Worm (Caenorhabditis elegans) whole organism, L3 larva: Measurements from ENCODE around the gene C34B4.2.
A peak's percentile ranks its signal among the peaks of the same experiment; 100 is the strongest.

Experiments used
- ZK546.5 ChIP-seq: sonication (generic microtip); optimal IDR thresholded peaks from 2 replicates; lab custom pipeline; 2017; ENCODE audit warnings: missing biosample characterization, missing genetic modification characterization
- aly-2 ChIP-seq: fragments of 150-350 bp; optimal IDR thresholded peaks from 2 replicates; lab custom pipeline; 2014; ENCODE audit warnings: missing biosample characterization, missing genetic modification characterization
- ama-1 ChIP-seq: fragments of 150-350 bp; optimal IDR thresholded peaks from 2 replicates; lab custom pipeline; 2018
- ceh-16 ChIP-seq: sonication (generic microtip); optimal IDR thresholded peaks from 2 replicates; lab custom pipeline; 2017; ENCODE audit warnings: missing biosample characterization, missing genetic modification characterization
- ceh-28 ChIP-seq: fragments of 150-350 bp; optimal IDR thresholded peaks from 2 replicates; lab custom pipeline; 2014; ENCODE audit warnings: missing biosample characterization, missing genetic modification reagents, missing genetic modification characterization
- ceh-82 ChIP-seq: fragments of 150-350 bp; optimal IDR thresholded peaks from 2 replicates; lab custom pipeline; 2014; ENCODE audit warnings: missing biosample characterization, missing genetic modification characterization
- ceh-9 ChIP-seq: sonication (generic microtip); optimal IDR thresholded peaks from 2 replicates; lab custom pipeline; 2018; ENCODE audit warnings: missing biosample characterization, missing genetic modification characterization
- daf-12 ChIP-seq: fragments of 150-350 bp; optimal IDR thresholded peaks from 2 replicates; lab custom pipeline; 2014; ENCODE audit warnings: missing biosample characterization, missing genetic modification reagents, missing genetic modification characterization
- egl-27 ChIP-seq: sonication (generic microtip); optimal IDR thresholded peaks from 4 replicates; lab custom pipeline; 2017; ENCODE audit warnings: missing biosample characterization, missing genetic modification reagents, missing genetic modification characterization
- egl-5 ChIP-seq: fragments of 150-350 bp; optimal IDR thresholded peaks from 2 replicates; lab custom pipeline; 2017; ENCODE audit warnings: missing biosample characterization, missing genetic modification reagents, missing genetic modification characterization, inconsistent platforms
- elt-1 ChIP-seq: fragments of 150-350 bp; optimal IDR thresholded peaks from 2 replicates; lab custom pipeline; 2014; ENCODE audit warnings: missing biosample characterization, missing genetic modification characterization
- elt-2 ChIP-seq: sonication (generic microtip); optimal IDR thresholded peaks from 2 replicates; lab custom pipeline; 2016; ENCODE audit warnings: missing genetic modification reagents, mild to moderate bottlenecking, missing genetic modification characterization, missing compliant biosample characterization
- elt-3 ChIP-seq, 3 experiments: fragments of 150-350 bp in 1 of 3; sonication (generic microtip) in 2 of 3; optimal IDR thresholded peaks; 2 replicates in 2 of 3; 4 replicates in 1 of 3; lab custom pipeline; 2014 to 2017; ENCODE audit warnings: missing biosample characterization in 3 of 3, missing genetic modification characterization in 3 of 3
- eor-1 ChIP-seq, 2 experiments: fragments of 150-350 bp; optimal IDR thresholded peaks; 2 replicates each; lab custom pipeline; 2014 to 2018; ENCODE audit warnings: missing biosample characterization in 2 of 2, missing genetic modification characterization in 2 of 2
- fkh-10 ChIP-seq: sonication (generic microtip); optimal IDR thresholded peaks from 2 replicates; lab custom pipeline; 2017; ENCODE audit warnings: missing biosample characterization, missing genetic modification reagents, missing genetic modification characterization
- fkh-2 ChIP-seq: fragments of 150-350 bp; optimal IDR thresholded peaks from 2 replicates; lab custom pipeline; 2014; ENCODE audit warnings: missing biosample characterization, missing genetic modification reagents, missing genetic modification characterization
- fos-1 ChIP-seq: fragments of 150-350 bp; optimal IDR thresholded peaks from 2 replicates; lab custom pipeline; 2014; ENCODE audit warnings: missing biosample characterization, missing genetic modification characterization
- hmg-11 ChIP-seq: sonication (generic microtip); optimal IDR thresholded peaks from 2 replicates; lab custom pipeline; 2016; ENCODE audit warnings: missing genetic modification characterization, missing compliant biosample characterization
- jun-1 ChIP-seq: fragments of 150-350 bp; optimal IDR thresholded peaks from 2 replicates; lab custom pipeline; 2014; ENCODE audit warnings: missing biosample characterization, missing genetic modification reagents, missing genetic modification characterization
- lin-15B ChIP-seq: fragments of 150-350 bp; optimal IDR thresholded peaks from 2 replicates; lab custom pipeline; 2014; ENCODE audit warnings: missing biosample characterization, missing genetic modification characterization
- lin-39 ChIP-seq: fragments of 150-350 bp; optimal IDR thresholded peaks from 2 replicates; lab custom pipeline; 2018; ENCODE audit warnings: missing biosample characterization, missing genetic modification reagents, missing genetic modification characterization
- lsy-12 ChIP-seq: sonication (generic microtip); optimal IDR thresholded peaks from 2 replicates; lab custom pipeline; 2016; ENCODE audit warnings: mild to moderate bottlenecking, missing genetic modification characterization, missing compliant biosample characterization
- nfya-1 ChIP-seq: sonication (generic microtip); optimal IDR thresholded peaks from 2 replicates; lab custom pipeline; 2017; ENCODE audit warnings: missing genetic modification characterization, mild to moderate bottlenecking, missing compliant biosample characterization, antibody characterized with exemption, moderate library complexity; ENCODE audit not compliant: insufficient read depth
- nhr-11 ChIP-seq: fragments of 150-350 bp; optimal IDR thresholded peaks from 2 replicates; lab custom pipeline; 2014; ENCODE audit warnings: missing biosample characterization, missing genetic modification characterization
- nhr-12 ChIP-seq: fragments of 150-350 bp; optimal IDR thresholded peaks from 2 replicates; lab custom pipeline; 2014; ENCODE audit warnings: missing biosample characterization, missing genetic modification characterization
- nhr-23 ChIP-seq: fragments of 150-350 bp; optimal IDR thresholded peaks from 2 replicates; lab custom pipeline; 2014; ENCODE audit warnings: missing biosample characterization, missing genetic modification reagents, missing genetic modification characterization
- nhr-25 ChIP-seq: sonication (generic microtip); optimal IDR thresholded peaks from 2 replicates; lab custom pipeline; 2017; ENCODE audit warnings: missing biosample characterization, missing genetic modification characterization
- nhr-28 ChIP-seq: fragments of 150-350 bp; optimal IDR thresholded peaks from 2 replicates; lab custom pipeline; 2014; ENCODE audit warnings: missing biosample characterization, missing genetic modification characterization
- nhr-43 ChIP-seq: sonication (generic microtip); optimal IDR thresholded peaks from 2 replicates; lab custom pipeline; 2016; ENCODE audit warnings: mild to moderate bottlenecking, missing genetic modification characterization, missing compliant biosample characterization; ENCODE audit not compliant: poor library complexity, severe bottlenecking
- nhr-67 ChIP-seq: fragments of 150-350 bp; optimal IDR thresholded peaks from 2 replicates; lab custom pipeline; 2014; ENCODE audit warnings: missing biosample characterization, missing genetic modification characterization
- nhr-77 ChIP-seq: fragments of 150-350 bp; optimal IDR thresholded peaks from 2 replicates; lab custom pipeline; 2014; ENCODE audit warnings: missing biosample characterization, missing genetic modification characterization
- pha-4 ChIP-seq: fragments of 150-350 bp; optimal IDR thresholded peaks from 2 replicates; lab custom pipeline; 2014; ENCODE audit warnings: missing biosample characterization, missing genetic modification reagents, missing genetic modification characterization
- pqm-1 ChIP-seq: fragments of 150-350 bp; optimal IDR thresholded peaks from 2 replicates; lab custom pipeline; 2017; ENCODE audit warnings: missing biosample characterization, missing genetic modification characterization, inconsistent platforms
- sea-2 ChIP-seq: fragments of 150-350 bp; sonication (generic microtip); optimal IDR thresholded peaks from 4 replicates; lab custom pipeline; 2014; ENCODE audit warnings: missing biosample characterization, missing genetic modification reagents, missing genetic modification characterization
- skn-1 ChIP-seq: fragments of 150-350 bp; optimal IDR thresholded peaks from 2 replicates; lab custom pipeline; 2014; ENCODE audit warnings: missing biosample characterization, missing genetic modification characterization
- snpc-4 ChIP-seq: fragments of 150-350 bp; optimal IDR thresholded peaks from 2 replicates; lab custom pipeline; 2014; ENCODE audit warnings: missing biosample characterization, missing genetic modification characterization
- tbx-2 ChIP-seq: sonication (generic microtip); optimal IDR thresholded peaks from 2 replicates; lab custom pipeline; 2016; ENCODE audit warnings: mild to moderate bottlenecking, missing genetic modification characterization, missing compliant biosample characterization
- unc-39 ChIP-seq: sonication (generic microtip); optimal IDR thresholded peaks from 4 replicates; lab custom pipeline; 2017; ENCODE audit warnings: missing biosample characterization, missing genetic modification characterization
- ztf-11 ChIP-seq: fragments of 150-350 bp; optimal IDR thresholded peaks from 2 replicates; lab custom pipeline; 2014; ENCODE audit warnings: missing biosample characterization, missing genetic modification characterization
- ztf-4 ChIP-seq: fragments of 150-350 bp; optimal IDR thresholded peaks from 2 replicates; lab custom pipeline; 2014; ENCODE audit warnings: missing biosample characterization, missing genetic modification characterization

Gene C34B4.2

DNA sequence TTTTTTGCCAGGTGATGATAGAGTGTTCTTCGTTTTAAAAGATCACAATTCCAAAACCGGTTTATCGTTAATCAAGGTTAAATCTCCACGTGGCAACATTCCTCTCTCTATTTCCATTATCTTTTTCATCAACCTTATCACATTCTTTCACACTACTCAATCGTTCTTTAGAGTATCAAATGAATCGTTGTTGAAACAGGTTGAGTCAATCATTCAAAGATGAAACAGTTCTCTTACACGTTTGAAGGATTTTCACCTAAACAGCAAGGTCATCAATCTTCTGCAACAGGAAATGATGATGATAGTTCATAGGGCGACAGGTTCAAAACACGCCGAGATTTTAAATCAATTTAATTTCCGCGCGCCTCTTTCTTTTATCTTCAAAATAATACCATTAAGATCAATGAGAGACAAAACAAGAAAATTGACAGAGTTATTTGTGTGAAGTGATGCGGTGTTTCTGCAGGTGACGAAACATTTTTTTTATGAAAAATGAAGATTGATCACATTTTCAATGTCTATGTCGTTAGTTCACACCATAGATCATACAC, 1.6 kb upstream of the C34B4.2 start (continued):
- TF ChIP-seq sea-2 (no peak), fkh-2 (tag; lab: Kevin White, UChicago) (no peak), fos-1 (tag; lab: Kevin White, UChicago) (no peak), ceh-9 (tag; lab: Kevin White, UChicago) (no peak), ZK546.5 (tag; lab: Kevin White, UChicago) (no peak), skn-1 (tag; lab: Kevin White, UChicago) (no peak), aly-2 (tag; lab: Kevin White, UChicago) (no peak), nfya-1 (no peak), ceh-82 (tag; lab: Kevin White, UChicago) (no peak), fkh-10 (GFP tag; lab: Kevin White, UChicago) (no peak), tbx-2 (peak; percentile 64), pqm-1 (tag; lab: Kevin White, UChicago) (peak; percentile 64), daf-12 (tag; lab: Kevin White, UChicago) (no peak), nhr-77 (tag; lab: Kevin White, UChicago) (peak; percentile 19), snpc-4 (no peak)

ce11 chrV:13083751-13084672, 1.2 kb downstream of the C34B4.2 start:
- no peak for TF ChIP-seq ceh-28 (tag; lab: Kevin White, UChicago)
- TF ChIP-seq nhr-28 (tag; lab: Kevin White, UChicago), result no peak
- no peak for TF ChIP-seq eor-1 (tag; optimal IDR thresholded peaks at IDR 0.05; lab: Kevin White, UChicago)
- TF ChIP-seq ceh-9 (tag; lab: Kevin White, UChicago), result no peak
- TF ChIP-seq ceh-16 (tag; lab: Kevin White, UChicago), result no peak
- no peak for TF ChIP-seq lin-15B
- no peak for TF ChIP-seq fos-1 (tag; lab: Kevin White, UChicago)
- TF ChIP-seq nfya-1, result no peak
- TF ChIP-seq lin-39 (tag; lab: Kevin White, UChicago), result peak; percentile 35
- TF ChIP-seq nhr-43 (tag; lab: Kevin White, UChicago), result no peak
- TF ChIP-seq snpc-4, result peak; percentile 3
- TF ChIP-seq unc-39 (tag; lab: Kevin White, UChicago), result no peak
- no peak for TF ChIP-seq sea-2
- TF ChIP-seq ztf-4 (tag; lab: Kevin White, UChicago), result no peak
- TF ChIP-seq elt-1 (tag; lab: Kevin White, UChicago), result no peak
- TF ChIP-seq fkh-10 (GFP tag; lab: Kevin White, UChicago), result no peak
- TF ChIP-seq elt-2 (tag; lab: Kevin White, UChicago), result peak; percentile 32
- TF ChIP-seq elt-3 (tag; optimal IDR thresholded peaks at IDR 0.05; lab: Kevin White, UChicago), result no peak
- TF ChIP-seq ama-1 (lab: Kevin White, UChicago), result no peak
- TF ChIP-seq, all 47 proteins: peak for 3

DNA sequence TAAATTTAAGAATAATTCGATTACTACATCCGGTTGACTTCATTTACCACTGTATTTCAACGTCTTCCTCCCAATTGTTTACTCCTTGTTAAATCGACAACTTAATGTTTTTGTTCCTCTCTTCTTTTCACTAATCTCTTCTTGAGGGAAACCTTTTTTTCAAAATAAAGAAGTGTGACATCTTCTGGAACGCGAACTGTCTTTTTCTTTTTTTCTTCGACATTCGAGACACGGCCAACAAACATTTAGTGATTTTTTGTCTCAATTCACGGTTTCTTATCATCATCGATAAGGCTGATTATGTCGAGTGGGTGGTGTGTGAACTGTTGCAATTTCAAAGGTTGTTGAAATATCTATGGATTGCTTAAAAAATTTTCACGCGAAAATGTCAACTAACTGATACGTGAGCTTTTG, 2.4 kb downstream of the C34B4.2 start:
- TF ChIP-seq elt-2 (tag; lab: Kevin White, UChicago) (peak; percentile 88), jun-1 (tag; lab: Kevin White, UChicago) (peak; percentile 36), fos-1 (tag; lab: Kevin White, UChicago) (no peak), eor-1 (tag; optimal IDR thresholded peaks at IDR 0.05; lab: Kevin White, UChicago) (no peak), ztf-11 (no peak), pha-4 (tag; lab: Kevin White, UChicago) (no peak), elt-3 (tag; optimal IDR thresholded peaks at IDR 0.05; lab: Kevin White, UChicago) (peak in 1 of 3 experiments; percentile 5), daf-12 (tag; lab: Kevin White, UChicago) (no peak), pqm-1 (tag; lab: Kevin White, UChicago) (peak; percentile 65), nhr-23 (tag; lab: Kevin White, UChicago) (peak; percentile 43), fkh-2 (tag; lab: Kevin White, UChicago) (no peak)

- TF ChIP-seq ceh-82 (tag; lab: Kevin White, UChicago) (peak; percentile 2), daf-12 (tag; lab: Kevin White, UChicago) (no peak), skn-1 (tag; lab: Kevin White, UChicago) (peak; percentile 4), pha-4 (tag; lab: Kevin White, UChicago) (peak; percentile 71), elt-1 (tag; lab: Kevin White, UChicago) (peak; percentile 4), ztf-4 (tag; lab: Kevin White, UChicago) (no peak), snpc-4 (peak; percentile 61), jun-1 (tag; lab: Kevin White, UChicago) (no peak), fkh-2 (tag; lab: Kevin White, UChicago) (no peak), nhr-77 (tag; lab: Kevin White, UChicago) (no peak), nfya-1 (peak; percentile 77), lsy-12 (peak; percentile 26), egl-27 (tag; lab: Kevin White, UChicago) (no peak), nhr-43 (tag; lab: Kevin White, UChicago) (peak; percentile 46), nhr-12 (tag; lab: Kevin White, UChicago) (no peak), pqm-1 (tag; lab: Kevin White, UChicago) (peak; percentile 37), ceh-16 (tag; lab: Kevin White, UChicago) (no peak), nhr-25 (peak; percentile 29), nhr-11 (tag; lab: Kevin White, UChicago) (no peak), ama-1 (lab: Kevin White, UChicago) (peak; percentile 75), hmg-11 (peak; percentile 90), egl-5 (tag; lab: Kevin White, UChicago) (peak; percentile 3), fkh-10 (GFP tag; lab: Kevin White, UChicago) (no peak), nhr-67 (tag; lab: Kevin White, UChicago) (no peak)
Observed at ce11 chrV:13085917-13086552, 3.2 kb downstream of the C34B4.2 start.
